Worm (Caenorhabditis elegans) whole organism, L1 larva: Measurements from ENCODE around the gene Y67A10A.3.

ENCODE experiments used
- C34B4.2 ChIP-seq: sonication (generic microtip); optimal IDR thresholded peaks from 2 replicates; lab custom pipeline; 2017; ENCODE audit warnings: mild to moderate bottlenecking, missing genetic modification characterization, missing compliant biosample characterization
- F16B12.6 ChIP-seq: fragments of 150-350 bp; optimal IDR thresholded peaks from 2 replicates; lab custom pipeline; 2014; ENCODE audit warnings: missing biosample characterization, missing genetic modification characterization
- aha-1 ChIP-seq: fragments of 150-350 bp; optimal IDR thresholded peaks from 2 replicates; lab custom pipeline; 2014; ENCODE audit warnings: missing biosample characterization, missing genetic modification characterization
- alr-1 ChIP-seq: fragments of 200-800 bp; sonication (Bioruptor generic); optimal IDR thresholded peaks from 2 replicates; lab custom pipeline; 2018; ENCODE audit warnings: borderline replicate concordance, mild to moderate bottlenecking, missing genetic modification characterization, missing compliant biosample characterization
- aly-2 ChIP-seq: fragments of 150-350 bp; optimal IDR thresholded peaks from 2 replicates; lab custom pipeline; 2014; ENCODE audit warnings: missing biosample characterization, missing genetic modification characterization
- ama-1 ChIP-seq: fragments of 150-350 bp; optimal IDR thresholded peaks from 2 replicates; lab custom pipeline; 2014
- blmp-1 ChIP-seq: fragments of 150-350 bp; optimal IDR thresholded peaks from 2 replicates; lab custom pipeline; 2014; ENCODE audit warnings: missing biosample characterization, missing genetic modification characterization
- ceh-8 ChIP-seq: fragments of 200-800 bp; sonication (Bioruptor generic); optimal IDR thresholded peaks from 2 replicates; lab custom pipeline; 2018; ENCODE audit warnings: mild to moderate bottlenecking, missing genetic modification characterization, moderate library complexity, missing compliant biosample characterization
- ceh-88 ChIP-seq: fragments of 200-800 bp; sonication (Bioruptor generic); IDR thresholded peaks from 2 replicates; pipeline ENCODE4 v1.3.6; 2022; ENCODE audit warnings: missing genetic modification characterization, missing compliant biosample characterization
- ceh-90 ChIP-seq: sonication (generic microtip); optimal IDR thresholded peaks from 2 replicates; lab custom pipeline; 2016; ENCODE audit warnings: missing genetic modification characterization, missing compliant biosample characterization
- ces-1 ChIP-seq: fragments of 150-350 bp; optimal IDR thresholded peaks from 2 replicates; lab custom pipeline; 2014; ENCODE audit warnings: missing biosample characterization, missing genetic modification reagents, missing genetic modification characterization
- dpl-1 ChIP-seq, 3 experiments: fragments of 150-350 bp in 2 of 3; sonication (generic microtip) in 1 of 3; optimal IDR thresholded peaks; 2 replicates each; lab custom pipeline; 2014 to 2017; ENCODE audit warnings: missing biosample characterization in 3 of 3, missing genetic modification characterization in 3 of 3, missing genetic modification reagents in 3 of 3
- dsc-1 ChIP-seq: sonication (generic microtip); optimal IDR thresholded peaks from 2 replicates; lab custom pipeline; 2016; ENCODE audit warnings: mild to moderate bottlenecking, missing genetic modification characterization, missing compliant biosample characterization
- efl-1 ChIP-seq, 4 experiments: fragments of 150-350 bp; optimal IDR thresholded peaks in 3 of 4; peaks in 1 of 4; 1 replicate in 1 of 4; 2 replicates in 3 of 4; lab custom pipeline; 2014; ENCODE audit warnings: missing biosample characterization in 2 of 4, missing genetic modification characterization in 2 of 4, missing genetic modification reagents in 2 of 4
- efl-3 ChIP-seq: fragments of 200-800 bp; sonication (Bioruptor generic); optimal IDR thresholded peaks from 2 replicates; lab custom pipeline; 2018; ENCODE audit warnings: mild to moderate bottlenecking, missing genetic modification characterization, missing compliant biosample characterization
- egl-13 ChIP-seq: sonication (generic microtip); optimal IDR thresholded peaks from 2 replicates; lab custom pipeline; 2016; ENCODE audit warnings: missing genotype, missing genetic modification reagents, missing genetic modification characterization, missing compliant biosample characterization
- egl-27 ChIP-seq, 2 experiments: fragments of 150-350 bp in 1 of 2; sonication (generic microtip); optimal IDR thresholded peaks; 3 replicates each; lab custom pipeline; 2017 to 2018; ENCODE audit warnings: missing biosample characterization in 2 of 2, missing genetic modification characterization in 2 of 2, missing genetic modification reagents in 2 of 2
- elt-3 ChIP-seq, 6 experiments: fragments of 150-350 bp in 1 of 6; sonication (generic microtip); optimal IDR thresholded peaks; 2 replicates each; lab custom pipeline; 2017 to 2018; ENCODE audit warnings: missing biosample characterization in 6 of 6, missing genetic modification characterization in 6 of 6, inconsistent platforms in 1 of 6
- fkh-10 ChIP-seq: sonication (generic microtip); optimal IDR thresholded peaks from 2 replicates; lab custom pipeline; 2017; ENCODE audit warnings: missing biosample characterization, missing genetic modification reagents, missing genetic modification characterization
- fkh-4 ChIP-seq: sonication (generic microtip); optimal IDR thresholded peaks from 2 replicates; lab custom pipeline; 2016; ENCODE audit warnings: missing compliant biosample characterization, missing genetic modification characterization, borderline replicate concordance
- fkh-8 ChIP-seq: sonication (generic microtip); optimal IDR thresholded peaks from 2 replicates; lab custom pipeline; 2016; ENCODE audit warnings: mild to moderate bottlenecking, missing genetic modification characterization, missing compliant biosample characterization
- fos-1 ChIP-seq: fragments of 150-350 bp; optimal IDR thresholded peaks from 2 replicates; lab custom pipeline; 2014; ENCODE audit warnings: missing biosample characterization, missing genetic modification characterization
- grh-1 ChIP-seq: fragments of 200-800 bp; sonication (Bioruptor generic); IDR thresholded peaks from 2 replicates; pipeline ENCODE4 v1.3.6; 2022; ENCODE audit warnings: missing genetic modification reagents, missing genetic modification characterization, missing compliant biosample characterization
- hlh-17 ChIP-seq: fragments of 200-800 bp; sonication (Bioruptor generic); optimal IDR thresholded peaks from 2 replicates; lab custom pipeline; 2018; ENCODE audit warnings: missing genetic modification characterization, mild to moderate bottlenecking, missing compliant biosample characterization, moderate library complexity, borderline replicate concordance
- hpl-2 ChIP-seq: fragments of 150-350 bp; optimal IDR thresholded peaks from 2 replicates; lab custom pipeline; 2014; ENCODE audit warnings: missing biosample characterization, missing genetic modification reagents, missing genetic modification characterization
- irx-1 ChIP-seq: sonication (generic microtip); optimal IDR thresholded peaks from 2 replicates; lab custom pipeline; 2016; ENCODE audit warnings: missing genetic modification characterization, missing compliant biosample characterization
- isw-1 ChIP-seq: fragments of 200-800 bp; sonication (Bioruptor generic); IDR thresholded peaks from 2 replicates; pipeline ENCODE4 v1.3.6; 2022; ENCODE audit warnings: missing genetic modification characterization, missing compliant biosample characterization
- lin-13 ChIP-seq: fragments of 150-350 bp; optimal IDR thresholded peaks from 2 replicates; lab custom pipeline; 2014; ENCODE audit warnings: missing biosample characterization, missing genetic modification reagents, missing genetic modification characterization
- lin-14 ChIP-seq: fragments of 200-800 bp; sonication (Bioruptor generic); optimal IDR thresholded peaks from 2 replicates; lab custom pipeline; 2018; ENCODE audit warnings: mild to moderate bottlenecking, missing genetic modification characterization, moderate library complexity, missing compliant biosample characterization
- lin-35 ChIP-seq, 2 experiments: fragments of 150-350 bp; optimal IDR thresholded peaks; 2 replicates each; lab custom pipeline; 2014; ENCODE audit warnings: missing biosample characterization in 2 of 2, missing genetic modification characterization in 2 of 2, missing genetic modification reagents in 2 of 2
- lin-39 ChIP-seq: fragments of 150-350 bp; optimal IDR thresholded peaks from 2 replicates; lab custom pipeline; 2014; ENCODE audit warnings: missing biosample characterization, missing genetic modification reagents, missing genetic modification characterization
- lsy-2 ChIP-seq, 2 experiments: fragments of 150-350 bp; optimal IDR thresholded peaks; 2 replicates each; lab custom pipeline; 2014; ENCODE audit warnings: missing biosample characterization in 2 of 2, missing genetic modification characterization in 2 of 2
- mdl-1 ChIP-seq, 2 experiments: fragments of 150-350 bp; optimal IDR thresholded peaks; 2 replicates each; lab custom pipeline; 2014 to 2017; ENCODE audit warnings: missing biosample characterization in 2 of 2, missing genetic modification characterization in 2 of 2, inconsistent platforms in 1 of 2
- nhr-11 ChIP-seq: fragments of 150-350 bp; optimal IDR thresholded peaks from 2 replicates; lab custom pipeline; 2014; ENCODE audit warnings: missing biosample characterization, missing genetic modification characterization
- nhr-12 ChIP-seq: sonication (generic microtip); optimal IDR thresholded peaks from 2 replicates; lab custom pipeline; 2017; ENCODE audit warnings: missing biosample characterization, missing genetic modification characterization
- nhr-20 ChIP-seq: sonication (generic microtip); optimal IDR thresholded peaks from 2 replicates; lab custom pipeline; 2016; ENCODE audit warnings: mild to moderate bottlenecking, missing genetic modification characterization, missing compliant biosample characterization
- nhr-84 ChIP-seq: sonication (generic microtip); optimal IDR thresholded peaks from 2 replicates; lab custom pipeline; 2017; ENCODE audit warnings: missing biosample characterization, missing genetic modification characterization
- nhr-85 ChIP-seq: sonication (generic microtip); peaks from one replicate; lab custom pipeline; 2016; ENCODE audit warnings: missing genetic modification characterization, inconsistent platforms, missing compliant biosample characterization
- pax-3 ChIP-seq: fragments of 200-800 bp; sonication (Bioruptor generic); optimal IDR thresholded peaks from 2 replicates; lab custom pipeline; 2018; ENCODE audit warnings: mild to moderate bottlenecking, missing genetic modification characterization, moderate library complexity, missing compliant biosample characterization
- pqm-1 ChIP-seq: sonication (generic microtip); optimal IDR thresholded peaks from 3 replicates; lab custom pipeline; 2017; ENCODE audit warnings: missing biosample characterization, missing genetic modification characterization
- skn-1 ChIP-seq: fragments of 150-350 bp; optimal IDR thresholded peaks from 2 replicates; lab custom pipeline; 2014; ENCODE audit warnings: missing biosample characterization, missing genetic modification characterization
- sox-4 ChIP-seq: sonication (generic microtip); optimal IDR thresholded peaks from 2 replicates; lab custom pipeline; 2016; ENCODE audit warnings: missing genetic modification characterization, missing compliant biosample characterization
- sup-37 ChIP-seq: fragments of 200-800 bp; sonication (Bioruptor generic); optimal IDR thresholded peaks from 2 replicates; lab custom pipeline; 2018; ENCODE audit warnings: mild to moderate bottlenecking, missing genetic modification characterization, missing compliant biosample characterization
- swsn-7 ChIP-seq: sonication (generic microtip); optimal IDR thresholded peaks from 2 replicates; lab custom pipeline; 2016; ENCODE audit warnings: missing genetic modification characterization, missing compliant biosample characterization
- tbx-2 ChIP-seq: sonication (generic microtip); optimal IDR thresholded peaks from 2 replicates; lab custom pipeline; 2016; ENCODE audit warnings: missing genetic modification characterization, missing compliant biosample characterization
- tlp-1 ChIP-seq: fragments of 150-350 bp; optimal IDR thresholded peaks from 2 replicates; lab custom pipeline; 2014; ENCODE audit warnings: missing biosample characterization, missing genetic modification characterization
- unc-130 ChIP-seq: fragments of 150-350 bp; optimal IDR thresholded peaks from 2 replicates; lab custom pipeline; 2017; ENCODE audit warnings: missing biosample characterization, missing genetic modification characterization, inconsistent platforms
- unc-62 ChIP-seq: fragments of 150-350 bp; optimal IDR thresholded peaks from 2 replicates; lab custom pipeline; 2014; ENCODE audit warnings: missing biosample characterization, missing genetic modification reagents, missing genetic modification characterization
- unc-98 ChIP-seq: fragments of 200-800 bp; sonication (Bioruptor generic); IDR thresholded peaks from 2 replicates; pipeline ENCODE4 v1.3.6; 2022; ENCODE audit warnings: missing genetic modification characterization, missing compliant biosample characterization
- vab-15 ChIP-seq: sonication (generic microtip); optimal IDR thresholded peaks from 2 replicates; lab custom pipeline; 2017; ENCODE audit warnings: missing genotype, mild to moderate bottlenecking, missing genetic modification characterization, missing compliant biosample characterization
- xbp-1 ChIP-seq: sonication (generic microtip); optimal IDR thresholded peaks from 2 replicates; lab custom pipeline; 2016; ENCODE audit warnings: missing genetic modification characterization, missing compliant biosample characterization
- zip-4 ChIP-seq: fragments of 200-800 bp; sonication (Bioruptor generic); optimal IDR thresholded peaks from 2 replicates; lab custom pipeline; 2018; ENCODE audit warnings: mild to moderate bottlenecking, missing genetic modification characterization, moderate library complexity, missing compliant biosample characterization

The Y67A10A.3 gene

DNA sequence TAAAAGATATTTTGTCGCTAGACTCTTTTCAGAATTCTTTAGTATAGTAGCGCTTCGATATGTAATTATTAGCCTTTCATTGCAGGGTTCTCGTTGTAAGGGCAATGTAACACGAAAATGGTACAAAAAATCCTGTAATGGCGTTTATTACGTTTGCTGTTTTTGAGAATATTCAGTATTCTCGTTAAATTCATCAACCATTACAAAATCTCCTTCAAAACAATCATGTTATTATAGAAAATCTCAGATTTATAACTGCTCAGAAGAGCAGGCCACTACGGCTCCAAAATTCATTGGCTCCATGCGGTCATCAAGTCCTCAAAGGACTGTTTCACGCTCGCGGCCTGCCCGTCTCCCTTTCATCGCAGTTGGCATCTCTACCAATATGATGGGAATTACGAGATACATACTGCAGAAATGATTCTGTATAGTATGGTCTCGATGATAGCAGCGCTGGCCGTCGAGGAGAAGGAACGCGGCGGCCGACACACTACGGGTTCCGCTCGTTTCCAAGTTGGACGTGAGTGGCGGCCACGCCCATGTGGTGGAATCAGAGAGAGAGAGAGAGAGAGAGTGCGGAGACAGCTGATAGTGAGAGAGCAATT, 7.5 kb downstream of the Y67A10A.3 start (continued):
- TF ChIP-seq pax-3 (tag; lab: Kevin White, UChicago) (peak; percentile 56), egl-13 (peak; percentile 20), xbp-1 (tag; lab: Kevin White, UChicago) (peak; percentile 70), nhr-85 (tag; lab: Kevin White, UChicago) (peak; percentile 96), fkh-4 (tag; lab: Kevin White, UChicago) (peak; percentile 15), mdl-1 (tag; optimal IDR thresholded peaks at IDR 0.05; lab: Kevin White, UChicago) (peak; percentile 11 to 68), blmp-1 (no peak), dsc-1 (tag; lab: Kevin White, UChicago) (peak; percentile 70), efl-3 (GFP tag; lab: Kevin White, UChicago) (no peak), aha-1 (no peak), unc-98 (GFP tag; lab: Robert Waterston, UW) (no peak; the same call in 1 of the 2 replicates), hpl-2 (peak; percentile 9), dpl-1 (GFP tag; optimal IDR thresholded peaks at IDR 0.05; lab: Kevin White, UChicago) (peak in 2 of 3 experiments; percentile 22 to 36), nhr-20 (tag; lab: Kevin White, UChicago) (peak; percentile 90), irx-1 (tag; lab: Kevin White, UChicago) (peak; percentile 67), alr-1 (tag; lab: Kevin White, UChicago) (no peak), fkh-8 (tag; lab: Kevin White, UChicago) (peak; percentile 5), sox-4 (tag; lab: Kevin White, UChicago) (peak; percentile 18), pqm-1 (tag; lab: Kevin White, UChicago) (no peak), fos-1 (peak; percentile 36), isw-1 (GFP tag; lab: Robert Waterston, UW) (peak; percentile 36; the same call in 1 of the 2 replicates), ces-1 (GFP tag; lab: Kevin White, UChicago) (no peak), unc-130 (tag; lab: Kevin White, UChicago) (no peak), lsy-2 (tag; optimal IDR thresholded peaks at IDR 0.05; lab: Kevin White, UChicago) (peak in 1 of 2 experiments; percentile 58), unc-62 (GFP tag; lab: Kevin White, UChicago) (no peak), swsn-7 (tag; lab: Kevin White, UChicago) (peak; percentile 85), skn-1 (tag; lab: Kevin White, UChicago) (no peak), egl-27 (tag; optimal IDR thresholded peaks at IDR 0.05; lab: Kevin White, UChicago) (no peak), fkh-10 (GFP tag; lab: Kevin White, UChicago) (no peak), hlh-17 (no peak), grh-1 (peak; percentile 84), tbx-2 (peak; percentile 75), nhr-11 (tag; lab: Kevin White, UChicago) (no peak), lin-13 (GFP tag; lab: Kevin White, UChicago) (peak; percentile 54), sup-37 (GFP tag; lab: Kevin White, UChicago) (peak; percentile 72), lin-39 (tag; lab: Kevin White, UChicago) (peak; percentile 56), F16B12.6 (tag; lab: Kevin White, UChicago) (no peak), ceh-8 (GFP tag; lab: Kevin White, UChicago) (peak; percentile 31), C34B4.2 (peak; percentile 26), lin-14 (no peak), nhr-84 (tag; lab: Kevin White, UChicago) (no peak), elt-3 (tag; optimal IDR thresholded peaks at IDR 0.05; lab: Kevin White, UChicago) (peak in 3 of 6 experiments; percentile 2 to 52 (median 15)), ama-1 (lab: Kevin White, UChicago) (peak; percentile 69), ceh-88 (GFP tag; lab: Robert Waterston, UW) (peak; percentile 60), lin-35 (GFP tag; optimal IDR thresholded peaks at IDR 0.05; lab: Kevin White, UChicago) (peak; percentile 35 to 73), ceh-90 (tag; lab: Kevin White, UChicago) (no peak), tlp-1 (tag; lab: Kevin White, UChicago) (no peak), vab-15 (tag; lab: Kevin White, UChicago) (no peak), aly-2 (tag; lab: Kevin White, UChicago) (no peak), zip-4 (peak; percentile 70), nhr-12 (tag; lab: Kevin White, UChicago) (no peak), efl-1 (optimal IDR thresholded peaks at IDR 0.05; lab: Kevin White, UChicago) (peak; percentile 39 to 63), efl-1 (GFP tag; optimal IDR thresholded peaks at IDR 0.05 in 1 of 2; lab: Kevin White, UChicago) (peak; percentile 36 to 93)
